Worm (Caenorhabditis elegans): ENCODE results near the gene npr-20.

DNA sequence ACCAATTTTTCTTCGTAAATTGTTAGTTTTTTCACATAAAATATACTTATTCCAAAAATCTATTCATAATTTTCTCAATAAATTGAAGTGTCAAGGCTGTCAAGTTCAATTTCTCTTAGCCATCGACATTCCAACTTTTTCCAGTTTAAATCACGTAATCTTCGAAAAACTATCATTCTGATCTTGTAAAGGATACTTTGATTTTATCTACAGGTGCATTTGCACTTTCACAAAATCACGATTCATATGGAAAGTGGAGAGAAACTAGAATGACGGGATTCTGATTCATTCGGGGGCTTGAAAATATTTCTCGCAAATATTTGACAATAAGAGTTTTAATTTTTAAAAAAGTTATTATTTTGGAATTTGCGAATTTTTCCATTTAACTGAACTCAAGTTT is 11.7 kb downstream of the npr-20 start:
- TF ChIP-seq nhr-77 (tag; optimal IDR thresholded peaks at IDR 0.05) (no peak), madf-9 (GFP tag; conservative IDR thresholded peaks at IDR 0.05) (no peak), skn-1 (tag; optimal IDR thresholded peaks at IDR 0.05) (no peak), mdl-1 (tag; optimal IDR thresholded peaks at IDR 0.05) (no peak), daf-8 (GFP tag; IDR thresholded peaks at IDR 0.05) (no peak), nhr-10 (tag; optimal IDR thresholded peaks at IDR 0.05) (no peak), cey-2 (tag; optimal IDR thresholded peaks at IDR 0.05; ENCODE audit: borderline replicate concordance, insufficient read depth) (no peak), dve-1 (tag; optimal IDR thresholded peaks at IDR 0.05; ENCODE audit: insufficient read depth) (no peak), hlh-30 (tag; optimal IDR thresholded peaks at IDR 0.05; ENCODE audit: insufficient read depth) (no peak), nhr-76 (tag; optimal IDR thresholded peaks at IDR 0.05) (no peak), lin-39 (tag; optimal IDR thresholded peaks at IDR 0.05) (no peak)
